Worm (Caenorhabditis elegans) whole organism, midembryonic: ENCODE results near the gene cyp-33C5.

Source experiments
- flt-1 ChIP-seq: fragments of 200-800 bp; sonication (Bioruptor generic); IDR thresholded peaks from 2 replicates; pipeline ENCODE4 v1.3.6; 2022; ENCODE audit warnings: missing genetic modification characterization, missing compliant biosample characterization
- ztf-29 ChIP-seq: fragments of 200-800 bp; sonication (Bioruptor generic); IDR thresholded peaks from 2 replicates; pipeline ENCODE4 v1.3.6; 2022; ENCODE audit warnings: missing genetic modification reagents, missing genetic modification characterization, missing compliant biosample characterization

DNA sequence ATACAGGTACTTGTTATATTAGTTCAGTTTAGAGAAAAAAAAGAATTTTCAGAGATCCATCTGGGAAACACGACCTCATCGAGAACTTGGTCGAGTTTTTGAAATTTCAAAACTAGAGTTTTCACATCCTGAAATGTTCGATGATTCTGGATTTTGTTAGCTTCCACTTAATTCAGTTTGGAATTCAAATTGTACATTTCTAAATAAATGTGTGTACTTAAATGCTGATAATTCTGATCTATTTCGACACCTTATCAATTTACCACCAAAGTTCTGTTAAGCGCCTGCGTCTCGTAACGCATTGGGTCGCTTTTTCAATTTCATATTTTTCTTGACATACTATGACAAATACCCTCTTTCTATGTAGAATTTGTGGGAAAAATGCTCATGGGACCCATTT is 49.8 kb downstream of the cyp-33C5 start, which contains the start of gene nhr-226:
- TF ChIP-seq flt-1 (GFP tag; lab: Robert Waterston, UW) = no peak
- TF ChIP-seq ztf-29 = no peak
